Worm (Caenorhabditis elegans): ENCODE measurements around the gene nhr-34.
A peak's percentile ranks its signal among the peaks of the same experiment; 100 is the strongest.

nhr-34 gene

DNA sequence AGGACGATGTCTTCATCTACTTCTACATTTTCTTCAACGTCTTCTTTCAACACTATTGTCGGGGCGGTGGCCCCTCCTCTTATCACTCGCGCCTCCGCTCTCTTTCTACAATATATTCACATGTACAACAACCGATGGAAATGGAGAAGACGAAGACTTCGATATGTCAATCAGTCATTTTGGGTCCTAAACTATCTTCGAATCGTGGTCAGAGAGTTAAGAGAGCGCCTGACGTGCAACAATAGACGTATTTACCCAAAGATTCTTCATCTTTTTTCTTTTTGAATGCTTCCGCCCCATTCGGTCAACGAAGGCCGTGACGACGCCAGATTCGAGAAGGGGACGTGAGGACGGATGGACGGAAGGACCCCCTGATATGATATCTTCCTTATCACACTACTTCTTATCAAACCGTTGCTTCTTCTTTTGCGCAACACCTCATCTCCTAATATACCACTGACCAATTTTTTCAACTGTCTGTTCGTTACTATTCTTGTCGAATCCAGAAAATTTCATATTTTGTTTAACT lies 42.4 kb downstream of the nhr-34 start:
- TF ChIP-seq K11D2.4 (GFP tag; IDR thresholded peaks at IDR 0.05) (no peak), die-1 (tag; optimal IDR thresholded peaks at IDR 0.05) (no peak), hlh-26 (GFP tag; conservative IDR thresholded peaks at IDR 0.05) (no peak), unc-130 (GFP tag; optimal IDR thresholded peaks at IDR 0.05) (no peak)

DNA sequence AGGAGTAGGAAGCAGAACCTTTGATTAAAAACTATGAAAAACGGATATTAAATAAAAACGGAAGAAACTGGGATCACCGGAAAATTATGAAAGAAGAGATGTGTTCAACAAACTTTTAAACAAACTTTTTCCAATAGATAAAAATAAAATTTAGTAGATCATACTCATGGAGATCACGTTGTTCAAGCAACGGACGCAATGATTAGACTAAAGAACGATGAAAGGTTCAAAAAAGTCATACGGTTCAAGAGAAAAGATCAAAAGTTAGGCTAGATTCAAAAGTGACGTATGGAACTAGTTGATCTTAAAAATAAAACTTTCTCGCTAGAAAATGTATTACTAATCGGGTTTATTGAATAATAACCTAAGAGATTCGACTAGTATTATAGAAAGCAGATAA lies 43.4 kb downstream of the nhr-34 start:
- TF ChIP-seq C17E4.6 (GFP tag; IDR thresholded peaks at IDR 0.05) (no peak), D2030.7 (GFP tag; IDR thresholded peaks at IDR 0.05) (no peak), B0261.1 (tag; optimal IDR thresholded peaks at IDR 0.05) (no peak), gei-17 (GFP tag; optimal IDR thresholded peaks at IDR 0.05) (no peak), lin-40 (tag; optimal IDR thresholded peaks at IDR 0.05) (no peak), ztf-25 (GFP tag; IDR thresholded peaks at IDR 0.05) (no peak)

DNA sequence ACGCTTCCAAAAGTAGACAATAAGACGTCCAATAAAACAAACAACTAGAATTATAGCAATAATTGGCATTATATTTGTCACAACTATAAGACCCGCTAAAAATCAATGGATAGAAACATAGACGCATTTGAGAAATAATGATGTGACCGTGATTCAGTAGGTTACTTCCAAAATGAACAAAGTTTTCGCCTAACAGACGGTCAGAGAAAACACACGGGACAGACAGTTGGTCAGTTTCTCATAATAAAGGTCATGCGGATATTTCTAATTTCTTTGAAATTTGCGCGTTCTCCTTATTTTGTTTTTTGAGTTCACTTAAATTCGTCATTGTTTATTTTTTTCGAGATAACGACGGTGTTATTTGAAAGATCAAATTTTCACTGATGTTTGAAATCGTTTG lies 43.9 kb downstream of the nhr-34 start:
- TF ChIP-seq repo-1 (tag; optimal IDR thresholded peaks at IDR 0.05) (no peak), lin-26 (GFP tag; IDR thresholded peaks at IDR 0.05) (0 out of 2 replicates have a peak, but pooled peaks have one; percentile 12)

DNA sequence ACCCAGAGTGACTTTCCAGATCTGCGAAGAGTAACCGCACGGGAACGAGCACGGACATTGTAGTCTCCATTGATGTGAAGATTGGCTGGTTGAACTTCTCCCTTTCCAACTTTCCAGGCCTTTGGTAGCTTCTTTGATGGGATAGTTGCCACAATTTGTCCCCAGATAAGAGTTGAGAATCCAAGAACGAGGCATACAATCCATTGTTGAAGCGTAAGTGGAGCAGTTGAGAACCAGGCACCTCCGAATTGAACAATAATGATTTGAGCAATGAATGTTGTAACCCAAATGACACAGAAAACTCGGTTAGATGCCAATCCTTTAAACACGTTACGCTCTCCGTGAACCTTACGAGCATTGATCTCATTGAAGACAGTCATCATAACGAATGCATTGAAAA lies 48.4 kb downstream of the nhr-34 start:
- no peak for TF ChIP-seq hmg-20 (GFP tag; IDR thresholded peaks at IDR 0.05)
- TF ChIP-seq F23B12.7 (tag; optimal IDR thresholded peaks at IDR 0.05; ENCODE audit: insufficient read depth), result no peak
- TF ChIP-seq egl-18 (GFP tag; IDR thresholded peaks at IDR 0.05), result no peak
- TF ChIP-seq attf-6 (GFP tag; IDR thresholded peaks at IDR 0.05), result no peak
- TF ChIP-seq hrde-1 (tag; optimal IDR thresholded peaks at IDR 0.05; ENCODE audit: borderline replicate concordance), result no peak
- TF ChIP-seq rpc-1 (optimal IDR thresholded peaks at IDR 0.05), result no peak
- TF ChIP-seq rpc-1 (tag; optimal IDR thresholded peaks at IDR 0.05), result no peak
- TF ChIP-seq hmg-1.2 (GFP tag; IDR thresholded peaks at IDR 0.05), result no peak
- TF ChIP-seq somi-1 (GFP tag; optimal IDR thresholded peaks at IDR 0.05), result no peak
- no peak for TF ChIP-seq ceh-27 (GFP tag; optimal IDR thresholded peaks at IDR 0.05)
- no peak for TF ChIP-seq mel-28 (tag; optimal IDR thresholded peaks at IDR 0.05; ENCODE audit: borderline replicate concordance)
- no peak for TF ChIP-seq nfyb-1 (GFP tag; IDR thresholded peaks at IDR 0.05)
- TF ChIP-seq ztf-18 (tag; optimal IDR thresholded peaks at IDR 0.05), result no peak
- TF ChIP-seq rcor-1 (GFP tag; IDR thresholded peaks at IDR 0.05), result no peak
- TF ChIP-seq rec-8 (tag; optimal IDR thresholded peaks at IDR 0.05), result no peak
- no peak for TF ChIP-seq dpff-1 (tag; optimal IDR thresholded peaks at IDR 0.05)

DNA sequence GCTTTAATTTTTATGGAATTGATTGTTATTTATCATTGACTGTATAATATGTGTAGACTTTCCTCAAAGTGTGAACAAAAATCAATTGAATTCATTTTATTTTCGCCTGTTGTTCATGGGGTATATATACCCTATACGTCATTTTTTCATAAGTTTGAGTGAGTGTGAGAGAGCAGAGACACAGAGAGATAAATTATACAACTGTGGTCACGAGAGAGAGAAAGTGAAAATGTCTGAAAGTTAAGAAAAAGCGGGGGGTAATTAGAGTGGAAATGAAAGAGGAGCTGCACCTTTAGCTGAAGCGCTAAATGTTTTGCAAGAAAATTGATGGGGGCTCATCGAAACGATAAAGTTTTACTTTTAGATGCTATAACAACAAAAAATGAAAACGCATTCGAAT lies 49.6 kb downstream of the nhr-34 start:
- TF ChIP-seq cebp-1 (GFP tag; IDR thresholded peaks at IDR 0.05), result no peak
- TF ChIP-seq cebp-1 (tag; optimal IDR thresholded peaks at IDR 0.05), result peak; percentile 3
- no peak for TF ChIP-seq pbrm-1 (GFP tag; IDR thresholded peaks at IDR 0.05)
- no peak for TF ChIP-seq rec-8 (tag; optimal IDR thresholded peaks at IDR 0.05)
- TF ChIP-seq lin-40 (tag; optimal IDR thresholded peaks at IDR 0.05), result no peak
- peak; percentile 3 for TF ChIP-seq attf-5 (GFP tag; optimal IDR thresholded peaks at IDR 0.05)
- no peak for TF ChIP-seq B0019.2 (GFP tag; conservative IDR thresholded peaks at IDR 0.05)
- TF ChIP-seq nhr-80 (tag; optimal IDR thresholded peaks at IDR 0.05), result peak; percentile 36
- TF ChIP-seq nfyb-1 (GFP tag; IDR thresholded peaks at IDR 0.05), result no peak
- TF ChIP-seq F33H1.4 (GFP tag; IDR thresholded peaks at IDR 0.05), result no peak
- TF ChIP-seq hlh-12 (tag; optimal IDR thresholded peaks at IDR 0.05), result no peak
- no peak for TF ChIP-seq chd-7 (tag; optimal IDR thresholded peaks at IDR 0.05)
- no peak for TF ChIP-seq nfya-1 (tag; optimal IDR thresholded peaks at IDR 0.05; ENCODE audit: borderline replicate concordance, insufficient read depth)

Data from whole organism, young adult.